Fruit fly (Drosophila melanogaster) whole organism: ENCODE measurements around the gene CG33262.

ENCODE experiments used
- CG8478 ChIP-seq: fragments of >200 bp; optimal IDR thresholded peaks from 2 replicates; lab custom pipeline; 2018; ENCODE audit warnings: inconsistent platforms
- Dll ChIP-seq: fragments of >200 bp; optimal IDR thresholded peaks from 2 replicates; lab custom pipeline; 2017
- EcR ChIP-seq, 2 experiments: fragments of >200 bp; optimal IDR thresholded peaks; 2 replicates each; lab custom pipeline; 2017; ENCODE audit warnings: missing biosample characterization in 2 of 2, missing genetic modification characterization in 2 of 2, missing genetic modification reagents in 2 of 2
- pan ChIP-seq: fragments of >200 bp; optimal IDR thresholded peaks from 2 replicates; lab custom pipeline; 2017
- psq ChIP-seq: fragments of >200 bp; optimal IDR thresholded peaks from 2 replicates; lab custom pipeline; 2017
- usp ChIP-seq: fragments of >200 bp; optimal IDR thresholded peaks from 2 replicates; lab custom pipeline; 2017; ENCODE audit warnings: missing biosample characterization, missing genetic modification characterization, mixed read lengths

The CG33262 gene

DNA sequence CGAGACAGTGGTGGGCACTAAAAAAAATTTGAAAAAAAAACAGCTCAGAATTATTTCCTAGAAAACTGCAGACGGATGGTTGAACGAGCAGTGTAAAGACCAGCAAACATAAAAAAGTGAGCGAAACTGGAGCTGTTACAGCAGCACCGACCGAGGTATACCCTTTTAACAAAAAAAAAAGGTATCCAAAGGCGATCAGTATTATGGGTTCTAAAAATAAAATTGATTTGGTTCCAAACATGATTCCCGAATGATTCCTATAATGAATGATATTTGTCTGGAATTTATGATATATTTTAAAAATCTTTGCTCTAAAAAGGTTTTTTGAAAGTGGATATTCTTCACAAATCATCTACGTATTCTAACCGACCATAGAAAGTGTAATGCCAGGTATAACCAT is 42.1 kb downstream of the CG33262 start:
- no peak for TF ChIP-seq usp (GFP tag; lab: Kevin White, UChicago)
- no peak for TF ChIP-seq pan
- TF ChIP-seq EcR (GFP tag; optimal IDR thresholded peaks at IDR 0.05; lab: Kevin White, UChicago), result no peak
- no peak for TF ChIP-seq CG8478 (lab: Kevin White, UChicago)
- no peak for TF ChIP-seq Dll (lab: Kevin White, UChicago)
- TF ChIP-seq psq (lab: Kevin White, UChicago), result no peak

DNA sequence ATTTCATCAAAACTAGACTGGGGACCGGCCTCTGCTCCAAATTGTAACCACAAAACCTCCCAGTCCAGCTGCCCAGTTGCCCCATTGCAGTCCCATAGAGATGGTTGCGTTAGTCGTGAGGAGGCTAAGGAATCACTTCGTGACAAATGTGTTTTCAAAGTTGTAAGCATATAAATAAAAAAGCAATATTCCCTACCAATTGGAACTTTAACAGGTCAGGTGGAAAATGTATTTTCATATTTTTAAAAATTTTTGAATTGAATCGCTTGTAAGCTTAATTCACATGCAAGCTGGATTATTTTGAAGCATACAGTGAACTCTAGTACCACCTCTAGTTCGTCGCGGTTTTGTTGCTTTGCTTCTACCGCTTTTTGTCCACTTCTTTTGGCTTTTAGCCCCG is 44.3 kb downstream of the CG33262 start:
- TF ChIP-seq psq (lab: Kevin White, UChicago) (no peak), CG8478 (lab: Kevin White, UChicago) (no peak), pan (no peak), usp (GFP tag; lab: Kevin White, UChicago) (no peak), Dll (lab: Kevin White, UChicago) (no peak), EcR (GFP tag; optimal IDR thresholded peaks at IDR 0.05; lab: Kevin White, UChicago) (no peak)

- TF ChIP-seq CG8478 (lab: Kevin White, UChicago) (no peak), usp (GFP tag; lab: Kevin White, UChicago) (no peak), EcR (GFP tag; optimal IDR thresholded peaks at IDR 0.05; lab: Kevin White, UChicago) (no peak), psq (lab: Kevin White, UChicago) (no peak), Dll (lab: Kevin White, UChicago) (no peak), pan (no peak)
These were observed 46.3 kb downstream of the CG33262 start for dm6 chr3L:13182337-13182736.
